Worm (Caenorhabditis elegans) whole organism, young adult: Measurements from ENCODE around the gene ins-31.

Experiments used
- F39B2.1 ChIP-seq: fragments of 200-800 bp; sonication (Bioruptor generic); IDR thresholded peaks from 2 replicates; pipeline ENCODE4 v1.3.6; 2022; ENCODE audit warnings: missing genetic modification reagents, missing genetic modification characterization, missing compliant biosample characterization
- F52B5.7 ChIP-seq: sonication (generic microtip); optimal IDR thresholded peaks from 2 replicates; lab custom pipeline; 2016; ENCODE audit warnings: mild to moderate bottlenecking, missing genetic modification characterization, missing compliant biosample characterization
- F57C9.4 ChIP-seq: sonication (generic microtip); optimal IDR thresholded peaks from 2 replicates; lab custom pipeline; 2017; ENCODE audit warnings: mild to moderate bottlenecking, missing genetic modification characterization, missing compliant biosample characterization
- aptf-2 ChIP-seq: fragments of 200-800 bp; sonication (Bioruptor generic); conservative IDR thresholded peaks from 2 replicates; pipeline ENCODE4 v1.3.6; 2022; ENCODE audit warnings: missing genetic modification reagents, missing genetic modification characterization, missing compliant biosample characterization
- ccch-3 ChIP-seq: fragments of 200-800 bp; sonication (Bioruptor generic); optimal IDR thresholded peaks from 2 replicates; lab custom pipeline; 2018; ENCODE audit warnings: mild to moderate bottlenecking, missing genetic modification characterization, missing compliant biosample characterization
- ceh-58 ChIP-seq: fragments of 200-800 bp; sonication (Bioruptor generic); IDR thresholded peaks from 2 replicates; pipeline ENCODE4 v1.3.6; 2022; ENCODE audit warnings: missing genetic modification characterization, missing compliant biosample characterization
- die-1 ChIP-seq: sonication (generic microtip); optimal IDR thresholded peaks from 2 replicates; lab custom pipeline; 2016; ENCODE audit warnings: missing genotype, mild to moderate bottlenecking, missing genetic modification characterization, missing compliant biosample characterization
- dox-1 ChIP-seq: fragments of 200-800 bp; sonication (Bioruptor generic); IDR thresholded peaks from 2 replicates; pipeline ENCODE4 v1.3.6; 2022; ENCODE audit warnings: missing genetic modification reagents, missing genetic modification characterization, missing compliant biosample characterization
- egrh-3 ChIP-seq: fragments of 200-800 bp; sonication (Bioruptor generic); IDR thresholded peaks from 2 replicates; pipeline ENCODE4 v1.3.6; 2022; ENCODE audit warnings: missing genetic modification reagents, missing genetic modification characterization, missing compliant biosample characterization
- hlh-12 ChIP-seq: sonication (generic microtip); optimal IDR thresholded peaks from 2 replicates; lab custom pipeline; 2016; ENCODE audit warnings: missing genetic modification characterization, missing compliant biosample characterization
- hlh-26 ChIP-seq: fragments of 200-800 bp; sonication (Bioruptor generic); conservative IDR thresholded peaks from 2 replicates; pipeline ENCODE4 v1.3.6; 2022; ENCODE audit warnings: missing genetic modification reagents, missing genetic modification characterization, missing compliant biosample characterization
- hmg-1.2 ChIP-seq: fragments of 200-800 bp; sonication (Bioruptor generic); IDR thresholded peaks from 2 replicates; pipeline ENCODE4 v1.3.6; 2022; ENCODE audit warnings: missing genetic modification reagents, missing genetic modification characterization, missing compliant biosample characterization
- lag-1 ChIP-seq: fragments of 200-800 bp; sonication (Bioruptor generic); IDR thresholded peaks from 2 replicates; pipeline ENCODE4 v1.3.6; 2022; ENCODE audit warnings: missing genetic modification reagents, missing genetic modification characterization, missing compliant biosample characterization
- lin-35 ChIP-seq, 3 experiments: fragments of 150-350 bp in 2 of 3; sonication (generic microtip) in 1 of 3; optimal IDR thresholded peaks; 2 replicates each; lab custom pipeline; 2014 to 2018; ENCODE audit warnings: missing biosample characterization in 3 of 3, missing genetic modification characterization in 3 of 3, missing genetic modification reagents in 3 of 3
- lin-40 ChIP-seq: sonication (generic microtip); optimal IDR thresholded peaks from 2 replicates; lab custom pipeline; 2016; ENCODE audit warnings: missing genetic modification characterization, mild to moderate bottlenecking, missing compliant biosample characterization, missing genotype, missing genetic modification reagents
- lsl-1 ChIP-seq: fragments of 200-800 bp; sonication (Bioruptor generic); optimal IDR thresholded peaks from 2 replicates; lab custom pipeline; 2018; ENCODE audit warnings: mild to moderate bottlenecking, missing genetic modification characterization, moderate library complexity, missing compliant biosample characterization
- madf-3 ChIP-seq: fragments of 200-800 bp; sonication (Bioruptor generic); IDR thresholded peaks from 2 replicates; pipeline ENCODE4 v1.3.6; 2022; ENCODE audit warnings: missing genetic modification reagents, missing genetic modification characterization, missing compliant biosample characterization
- mcd-1 ChIP-seq: fragments of 200-800 bp; sonication (Bioruptor generic); IDR thresholded peaks from 2 replicates; pipeline ENCODE4 v1.3.6; 2022; ENCODE audit warnings: missing genetic modification reagents, missing genetic modification characterization, missing compliant biosample characterization
- mel-28 ChIP-seq: sonication (generic microtip); optimal IDR thresholded peaks from 2 replicates; lab custom pipeline; 2016; ENCODE audit warnings: borderline replicate concordance, mild to moderate bottlenecking, missing genetic modification characterization, missing compliant biosample characterization
- nfya-2 ChIP-seq: fragments of 200-800 bp; sonication (Bioruptor generic); IDR thresholded peaks from 2 replicates; pipeline ENCODE4 v1.3.6; 2022; ENCODE audit warnings: missing genetic modification reagents, missing genetic modification characterization, missing compliant biosample characterization
- nhr-179 ChIP-seq: sonication (generic microtip); optimal IDR thresholded peaks from 2 replicates; lab custom pipeline; 2016; ENCODE audit warnings: mild to moderate bottlenecking, missing genetic modification characterization, missing compliant biosample characterization
- nhr-27 ChIP-seq: fragments of 200-800 bp; sonication (Bioruptor generic); optimal IDR thresholded peaks from 2 replicates; lab custom pipeline; 2018; ENCODE audit warnings: mild to moderate bottlenecking, missing genetic modification characterization, moderate library complexity, missing compliant biosample characterization
- pbrm-1 ChIP-seq: fragments of 200-800 bp; sonication (Bioruptor generic); IDR thresholded peaks from 2 replicates; pipeline ENCODE4 v1.3.6; 2022; ENCODE audit warnings: missing genetic modification reagents, missing genetic modification characterization, missing compliant biosample characterization
- rpc-1 ChIP-seq, 2 experiments: fragments of 150-350 bp in 1 of 2; sonication (generic microtip) in 1 of 2; optimal IDR thresholded peaks; 2 replicates each; lab custom pipeline; 2014 to 2018; ENCODE audit warnings: missing biosample characterization in 1 of 2, missing genetic modification characterization in 1 of 2, missing genetic modification reagents in 1 of 2, missing genotype in 1 of 2
- snpc-1.1 ChIP-seq: sonication (generic microtip); optimal IDR thresholded peaks from 2 replicates; lab custom pipeline; 2017; ENCODE audit warnings: missing genetic modification characterization, mild to moderate bottlenecking, missing compliant biosample characterization, antibody characterized with exemption, moderate library complexity, missing genotype, missing genetic modification reagents; ENCODE audit not compliant: insufficient read depth
- snpc-3.4 ChIP-seq: sonication (generic microtip); optimal IDR thresholded peaks from 2 replicates; lab custom pipeline; 2017; ENCODE audit warnings: missing genetic modification characterization, mild to moderate bottlenecking, missing compliant biosample characterization, antibody characterized with exemption, moderate library complexity, missing genotype, missing genetic modification reagents
- snpc-4 ChIP-seq, 5 experiments: fragments of 150-350 bp in 1 of 5; sonication (generic microtip) in 4 of 5; optimal IDR thresholded peaks; 2 replicates each; lab custom pipeline; 2014 to 2018; ENCODE audit warnings: missing genetic modification characterization in 5 of 5, missing biosample characterization in 3 of 5, antibody characterized with exemption in 2 of 5, mild to moderate bottlenecking in 2 of 5, missing compliant biosample characterization in 2 of 5, missing genotype in 2 of 5, moderate library complexity in 2 of 5, missing genetic modification reagents in 1 of 5
- zfh-2 ChIP-seq: fragments of 200-800 bp; sonication (Bioruptor generic); conservative IDR thresholded peaks from 2 replicates; pipeline ENCODE4 v1.3.6; 2022; ENCODE audit warnings: missing genetic modification reagents, missing genetic modification characterization, missing compliant biosample characterization
- ztf-22 ChIP-seq: fragments of 200-800 bp; sonication (Bioruptor generic); optimal IDR thresholded peaks from 2 replicates; lab custom pipeline; 2018; ENCODE audit warnings: mild to moderate bottlenecking, missing genetic modification characterization, moderate library complexity, missing compliant biosample characterization
- ztf-28 ChIP-seq: fragments of 200-800 bp; sonication (Bioruptor generic); IDR thresholded peaks from 2 replicates; pipeline ENCODE4 v1.3.6; 2022; ENCODE audit warnings: missing genetic modification reagents, missing genetic modification characterization, missing compliant biosample characterization
- ztf-6 ChIP-seq: fragments of 200-800 bp; sonication (Bioruptor generic); IDR thresholded peaks from 2 replicates; pipeline ENCODE4 v1.3.6; 2022; ENCODE audit warnings: missing genetic modification reagents, missing genetic modification characterization, missing compliant biosample characterization

Gene ins-31

ce11 chrII:3111147-3111546, 15.7 kb upstream of the ins-31 start, which contains the start of gene Y25C1A.13:
TSS of gene Y25C1A.13 (minus strand) at chrII:3111247.
- no peak for TF ChIP-seq lin-40 (tag; lab: Kevin White, UChicago)
- no peak for TF ChIP-seq mel-28 (tag; lab: Kevin White, UChicago)
- TF ChIP-seq ceh-58 (GFP tag; lab: Robert Waterston, UW), result no peak
- TF ChIP-seq zfh-2 (GFP tag; lab: Robert Waterston, UW), result no peak
- TF ChIP-seq ztf-6 (GFP tag; lab: Robert Waterston, UW), result no peak
- TF ChIP-seq pbrm-1 (GFP tag; lab: Robert Waterston, UW), result no peak
- TF ChIP-seq F52B5.7, result no peak
- peak; percentile 63 for TF ChIP-seq hmg-1.2 (GFP tag; lab: Robert Waterston, UW)
- TF ChIP-seq, all 124 proteins: peak for 1

DNA sequence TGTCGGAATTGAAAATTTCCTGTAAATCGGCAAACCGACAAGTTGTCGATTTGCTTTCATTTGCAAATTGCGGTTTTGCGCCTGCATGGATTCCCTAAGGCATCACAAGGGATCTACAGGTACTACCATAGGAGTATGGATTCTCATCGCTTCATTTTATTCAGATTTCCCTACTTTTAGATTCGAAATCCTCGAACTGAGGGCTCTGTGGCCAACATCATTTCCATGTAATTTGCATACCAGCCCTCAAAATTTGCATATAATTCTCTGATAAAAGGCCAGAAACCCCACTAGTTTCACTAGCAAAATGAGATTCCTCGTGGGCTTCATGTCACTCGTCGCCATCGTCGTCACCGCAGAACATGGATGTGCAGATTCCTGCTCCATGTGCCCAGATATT, 14.5 kb upstream of the ins-31 start, which contains the start of gene Y25C1A.2:
Gene Y25C1A.2 (plus strand): TSS at position 301 of the 400 bp plus-strand sequence.
- TF ChIP-seq nhr-27 (tag; lab: Kevin White, UChicago) (no peak), die-1 (tag; lab: Kevin White, UChicago) (no peak), nfya-2 (no peak), mcd-1 (no peak), ztf-6 (GFP tag; lab: Robert Waterston, UW) (no peak), ccch-3 (GFP tag; lab: Kevin White, UChicago) (no peak), madf-3 (GFP tag; lab: Robert Waterston, UW) (no peak), zfh-2 (GFP tag; lab: Robert Waterston, UW) (no peak), hlh-12 (no peak), F57C9.4 (tag; lab: Kevin White, UChicago) (no peak), pbrm-1 (GFP tag; lab: Robert Waterston, UW) (no peak), rpc-1 (optimal IDR thresholded peaks at IDR 0.05; lab: Kevin White, UChicago) (no peak), rpc-1 (tag; optimal IDR thresholded peaks at IDR 0.05; lab: Kevin White, UChicago) (no peak), hlh-26 (GFP tag; lab: Robert Waterston, UW) (no peak), lin-35 (GFP tag; optimal IDR thresholded peaks at IDR 0.05; lab: Kevin White, UChicago) (no peak), dox-1 (GFP tag; lab: Robert Waterston, UW) (no peak), lag-1 (no peak)
- TF ChIP-seq, all 124 proteins: peak for 0

DNA sequence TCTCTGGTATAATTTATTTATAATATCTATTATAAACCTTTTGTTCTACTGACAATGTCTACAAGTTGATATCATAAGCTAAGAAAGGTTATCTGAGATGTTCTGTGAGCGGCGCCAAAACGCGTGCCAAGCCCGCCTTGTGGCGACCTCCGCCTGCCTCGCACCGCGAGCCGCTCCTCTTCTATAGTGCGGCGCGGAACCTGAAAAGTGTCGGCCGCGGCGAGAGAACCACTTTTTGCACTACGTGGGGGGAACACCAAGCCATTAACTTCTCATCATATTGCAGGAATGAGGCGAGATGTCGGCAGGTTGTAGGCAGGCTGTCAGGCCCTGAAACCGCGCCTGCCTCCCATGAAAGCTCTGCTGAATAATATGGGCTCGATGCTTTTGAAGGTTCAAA, 13.6 kb upstream of the ins-31 start:
- TF ChIP-seq ztf-28 (GFP tag; lab: Robert Waterston, UW) (0 out of 2 replicates have a peak, but pooled peaks have one; percentile 35), nhr-179 (tag; lab: Kevin White, UChicago) (peak; percentile 18), lsl-1 (GFP tag; lab: Kevin White, UChicago) (no peak), hmg-1.2 (GFP tag; lab: Robert Waterston, UW) (peak; percentile 60), lin-40 (tag; lab: Kevin White, UChicago) (no peak), zfh-2 (GFP tag; lab: Robert Waterston, UW) (peak; percentile 91), lin-35 (GFP tag; optimal IDR thresholded peaks at IDR 0.05; lab: Kevin White, UChicago) (no peak), F39B2.1 (no peak), ztf-22 (GFP tag; lab: Kevin White, UChicago) (no peak), snpc-3.4 (tag; lab: Kevin White, UChicago) (peak; percentile 32), egrh-3 (GFP tag; lab: Robert Waterston, UW) (peak; percentile 69; the same call in 1 of the 2 replicates), snpc-4 (GFP tag; optimal IDR thresholded peaks at IDR 0.05; lab: Kevin White, UChicago) (peak; percentile 81), snpc-4 (tag; optimal IDR thresholded peaks at IDR 0.05; lab: Kevin White, UChicago) (peak; percentile 35 to 94 (median 86)), aptf-2 (GFP tag; lab: Robert Waterston, UW) (no peak), mcd-1 (peak; percentile 40; the same call in 1 of the 2 replicates), dox-1 (GFP tag; lab: Robert Waterston, UW) (0 out of 2 replicates have a peak, but pooled peaks have one; percentile 23), snpc-1.1 (tag; lab: Kevin White, UChicago) (peak; percentile 84)
- TF ChIP-seq, all 124 proteins: peak for 10
